Fruit fly (Drosophila melanogaster): Measurements from ENCODE around the gene unk.

unk gene

dm6 chr3R:23189143-23189957 is 31.7 kb upstream of the unk start:
- TF ChIP-seq Hr83 (GFP tag; optimal IDR thresholded peaks at IDR 0.05; ENCODE audit: poor library complexity, severe bottlenecking) (peak; percentile 7), brk (GFP tag; optimal IDR thresholded peaks at IDR 0.05) (no peak)

DNA sequence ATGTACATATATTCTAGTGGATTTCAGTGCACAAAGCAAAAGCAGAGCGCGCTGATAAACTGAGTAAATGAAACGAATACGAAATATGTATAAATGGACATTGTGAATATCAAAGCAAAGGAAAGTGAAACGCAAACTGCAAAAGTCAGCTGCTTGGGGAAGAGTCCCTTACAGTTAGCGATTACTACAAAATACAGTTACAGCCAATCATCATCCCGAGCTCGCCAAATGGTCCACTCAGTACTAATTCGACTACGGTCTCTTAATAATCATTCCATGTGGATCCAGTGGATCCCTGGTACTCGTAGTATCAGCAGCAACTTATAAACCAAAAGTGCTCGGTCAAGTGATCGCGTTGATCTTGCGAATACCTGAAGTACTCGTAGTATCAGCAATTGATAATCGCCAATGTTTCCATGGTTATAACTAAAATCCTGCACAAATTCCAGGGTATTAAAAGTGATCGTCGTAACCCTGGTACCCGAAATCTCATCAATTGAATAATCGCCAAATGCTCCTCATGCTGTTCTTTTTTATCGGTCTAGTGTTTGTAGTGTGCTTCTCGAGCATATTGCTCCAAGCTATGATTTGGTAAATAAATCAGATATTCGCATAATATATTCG is 24.2 kb upstream of the unk start:
- TF ChIP-seq jim (GFP tag; optimal IDR thresholded peaks at IDR 0.05) (no peak), sage (GFP tag; optimal IDR thresholded peaks at IDR 0.05) (no peak), psq (GFP tag; optimal IDR thresholded peaks at IDR 0.05) (no peak), Dfd (GFP tag; optimal IDR thresholded peaks at IDR 0.05) (no peak), HLH106 (tag; optimal IDR thresholded peaks at IDR 0.05) (no peak), Jra (GFP tag; optimal IDR thresholded peaks at IDR 0.05) (no peak), CrebA (GFP tag; optimal IDR thresholded peaks at IDR 0.05; ENCODE audit: borderline replicate concordance) (no peak), tai (GFP tag; optimal IDR thresholded peaks at IDR 0.05) (no peak), Mio (GFP tag; optimal IDR thresholded peaks at IDR 0.05) (no peak), sv (GFP tag; optimal IDR thresholded peaks at IDR 0.05) (no peak), Vsx2 (GFP tag; optimal IDR thresholded peaks at IDR 0.05; ENCODE audit: partially characterized antibody) (no peak), Dif (GFP tag; optimal IDR thresholded peaks at IDR 0.05; ENCODE audit: partially characterized antibody) (no peak), ey (GFP tag; optimal IDR thresholded peaks at IDR 0.05) (no peak)

DNA sequence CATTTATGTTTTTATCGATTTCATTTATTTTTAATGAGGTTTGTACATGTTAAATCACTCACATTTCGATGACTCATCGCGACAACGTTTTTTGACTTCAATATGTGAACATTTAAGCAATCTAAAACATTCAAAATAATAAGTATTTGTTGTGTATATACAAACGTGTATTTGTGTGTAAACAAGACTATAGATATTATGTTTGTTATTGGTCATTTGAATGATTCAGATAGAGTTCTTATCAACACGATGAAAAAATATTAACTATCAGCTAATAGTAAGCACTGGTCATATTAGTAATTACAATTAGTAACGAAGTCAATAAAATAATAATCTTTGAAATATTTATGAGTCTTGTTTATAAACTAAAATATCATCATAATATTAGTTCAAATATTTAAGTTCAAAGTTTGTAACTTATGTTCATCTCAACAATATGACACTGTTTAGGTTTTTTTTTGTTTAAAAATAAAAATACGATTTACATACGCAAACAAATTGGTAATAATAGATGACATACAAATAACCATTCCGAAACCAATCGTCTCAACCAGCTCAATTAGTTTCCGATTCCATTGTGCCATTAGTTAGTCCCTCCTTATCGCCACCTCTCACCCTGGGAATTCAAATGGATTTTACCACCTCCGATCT is 23.4 kb upstream of the unk start:
- TF ChIP-seq Hr78 (GFP tag; optimal IDR thresholded peaks at IDR 0.05) (no peak), sage (GFP tag; optimal IDR thresholded peaks at IDR 0.05) (no peak), GATAd (GFP tag; optimal IDR thresholded peaks at IDR 0.05) (no peak), CG9705 (GFP tag; optimal IDR thresholded peaks at IDR 0.05) (no peak), Jra (GFP tag; optimal IDR thresholded peaks at IDR 0.05) (no peak), Hnf4 (GFP tag; optimal IDR thresholded peaks at IDR 0.05) (no peak), N (GFP tag; optimal IDR thresholded peaks at IDR 0.05) (no peak), Sp1 (GFP tag; optimal IDR thresholded peaks at IDR 0.05) (no peak), fru (GFP tag; optimal IDR thresholded peaks at IDR 0.05) (no peak), Vsx2 (GFP tag; optimal IDR thresholded peaks at IDR 0.05; ENCODE audit: partially characterized antibody) (no peak), Hr83 (GFP tag; optimal IDR thresholded peaks at IDR 0.05; ENCODE audit: poor library complexity, severe bottlenecking) (no peak), sv (GFP tag; optimal IDR thresholded peaks at IDR 0.05) (no peak), jim (GFP tag; optimal IDR thresholded peaks at IDR 0.05) (no peak), ey (GFP tag; optimal IDR thresholded peaks at IDR 0.05) (no peak), dl (GFP tag; optimal IDR thresholded peaks at IDR 0.05; ENCODE audit: insufficient read depth in 1 of 2, partially characterized antibody in 2 of 2) (no peak), CrebA (GFP tag; optimal IDR thresholded peaks at IDR 0.05; ENCODE audit: borderline replicate concordance) (no peak), tai (GFP tag; optimal IDR thresholded peaks at IDR 0.05) (no peak), foxo (GFP tag; optimal IDR thresholded peaks at IDR 0.05) (no peak)

DNA sequence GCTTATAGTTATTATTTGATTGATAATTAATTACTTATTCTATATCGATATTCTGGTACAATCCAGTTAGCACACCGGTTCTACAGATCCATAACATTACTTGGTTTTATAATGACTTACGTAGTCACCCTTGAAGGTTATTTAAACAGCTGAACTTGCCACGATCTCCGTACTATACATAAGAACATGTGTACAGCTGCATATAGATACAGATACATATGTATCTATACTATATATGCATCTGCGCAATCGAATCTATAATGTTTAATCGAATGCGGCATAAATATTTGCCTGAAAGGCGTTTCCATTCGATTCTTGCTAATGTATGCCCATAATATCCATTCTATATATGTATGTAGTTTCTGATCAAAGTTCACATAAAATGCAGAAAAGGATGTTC is 21.7 kb upstream of the unk start:
- TF ChIP-seq br (GFP tag; optimal IDR thresholded peaks at IDR 0.05) (no peak), Hr83 (GFP tag; optimal IDR thresholded peaks at IDR 0.05; ENCODE audit: poor library complexity, severe bottlenecking) (peak; percentile 82), Jra (GFP tag; optimal IDR thresholded peaks at IDR 0.05) (peak; percentile 23), tai (GFP tag; optimal IDR thresholded peaks at IDR 0.05) (no peak)

DNA sequence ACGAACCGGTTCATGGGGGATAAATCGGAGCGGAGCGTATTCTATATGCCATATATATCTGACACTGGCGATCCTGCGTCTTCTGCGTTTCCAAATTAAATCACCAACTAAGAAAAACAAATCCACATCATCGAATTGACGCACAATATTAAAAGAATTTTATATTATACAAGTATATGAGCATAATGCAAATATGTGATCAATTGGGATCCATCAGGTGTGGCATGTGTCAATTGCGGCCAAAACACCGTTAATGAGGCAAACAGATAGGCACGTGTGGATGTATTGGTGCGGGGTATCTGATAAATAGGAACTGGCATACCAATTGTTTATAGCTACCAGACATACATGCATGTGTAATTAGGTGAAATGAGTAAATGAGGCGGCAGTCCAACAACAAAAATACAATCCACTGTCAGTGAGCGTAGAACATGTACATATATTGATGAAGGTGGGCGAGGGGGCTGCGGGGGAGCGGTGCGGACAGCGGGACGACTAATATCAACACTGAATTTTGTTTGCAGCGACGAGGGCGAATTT is 20.5 kb upstream of the unk start:
- TF ChIP-seq h (GFP tag; optimal IDR thresholded peaks at IDR 0.05): peak; percentile 14
- TF ChIP-seq Dfd (GFP tag; optimal IDR thresholded peaks at IDR 0.05): no peak
